Fruit fly (Drosophila melanogaster) whole organism, embryonic: ENCODE data around the gene CG14013.
A peak's percentile ranks its signal among the peaks of the same experiment; 100 is the strongest.

Experiments
- B-H1 ChIP-seq: fragments of 200-800 bp; sonication (Bioruptor generic); IDR thresholded peaks from 3 replicates; pipeline ENCODE4 v1.3.6; 2022; ENCODE audit warnings: missing biosample characterization, missing genetic modification characterization
- CG10959 ChIP-seq: fragments of 200-800 bp; sonication (Bioruptor generic); IDR thresholded peaks from 2 replicates; pipeline ENCODE4 v1.3.6; 2022; ENCODE audit warnings: missing biosample characterization, missing genetic modification characterization
- CG12071 ChIP-seq: fragments of 200-800 bp; sonication (Bioruptor generic); optimal IDR thresholded peaks from 3 replicates; lab custom pipeline; 2018; ENCODE audit warnings: missing biosample characterization, mild to moderate bottlenecking, missing genetic modification characterization
- CG13123 ChIP-seq: fragments of 200-800 bp; sonication (Bioruptor generic); optimal IDR thresholded peaks from 2 replicates; lab custom pipeline; 2016; ENCODE audit warnings: missing biosample characterization, missing genetic modification characterization
- CG13424 ChIP-seq: fragments of 200-800 bp; sonication (Bioruptor generic); optimal IDR thresholded peaks from 2 replicates; lab custom pipeline; 2019; ENCODE audit warnings: missing biosample characterization, mild to moderate bottlenecking, missing genetic modification characterization, moderate library complexity
- CG15514 ChIP-seq: fragments of 200-800 bp; sonication (Bioruptor generic); optimal IDR thresholded peaks from 3 replicates; lab custom pipeline; 2017; ENCODE audit warnings: missing biosample characterization, missing genetic modification characterization, mild to moderate bottlenecking, moderate library complexity, missing genetic modification reagents
- CG1603 ChIP-seq: fragments of 200-800 bp; sonication (Bioruptor generic); optimal IDR thresholded peaks from 2 replicates; lab custom pipeline; 2019; ENCODE audit warnings: missing biosample characterization, mild to moderate bottlenecking, missing genetic modification characterization, moderate library complexity
- CG16779 ChIP-seq: fragments of 200-800 bp; sonication (Bioruptor generic); IDR thresholded peaks from 2 replicates; pipeline ENCODE4 v1.3.6; 2022; ENCODE audit warnings: missing biosample characterization, missing genetic modification characterization
- CG1792 ChIP-seq: fragments of 200-800 bp; sonication (Bioruptor generic); optimal IDR thresholded peaks from 2 replicates; lab custom pipeline; 2016; ENCODE audit warnings: missing biosample characterization, missing genetic modification characterization
- CG1832 ChIP-seq: fragments of 200-800 bp; sonication (Bioruptor generic); optimal IDR thresholded peaks from 2 replicates; lab custom pipeline; 2017; ENCODE audit warnings: missing biosample characterization, mild to moderate bottlenecking, missing genetic modification characterization, inconsistent platforms
- CG18476 ChIP-seq: fragments of 200-800 bp; sonication (Bioruptor generic); optimal IDR thresholded peaks from 2 replicates; lab custom pipeline; 2016; ENCODE audit warnings: missing biosample characterization, mild to moderate bottlenecking, missing genetic modification characterization
- CG32532 ChIP-seq: fragments of 200-800 bp; sonication (Bioruptor generic); IDR thresholded peaks from 2 replicates; pipeline ENCODE4 v1.3.6; 2022; ENCODE audit warnings: missing biosample characterization, missing genetic modification characterization
- CG34224 ChIP-seq: fragments of 200-800 bp; sonication (Bioruptor generic); IDR thresholded peaks from 3 replicates; pipeline ENCODE4 v1.3.6; 2022; ENCODE audit warnings: missing biosample characterization, missing genetic modification characterization; ENCODE audit not compliant: partially characterized antibody
- CG4360 ChIP-seq: fragments of 200-800 bp; sonication (Bioruptor generic); IDR thresholded peaks from 2 replicates; pipeline ENCODE4 v1.3.6; 2022; ENCODE audit warnings: missing biosample characterization, missing genetic modification characterization
- CG6854 ChIP-seq: fragments of 200-800 bp; sonication (Bioruptor generic); optimal IDR thresholded peaks from 3 replicates; lab custom pipeline; 2017; ENCODE audit warnings: missing biosample characterization, mild to moderate bottlenecking, missing genetic modification characterization
- CG8924 ChIP-seq: fragments of 200-800 bp; optimal IDR thresholded peaks from 3 replicates; lab custom pipeline; 2019; ENCODE audit warnings: missing biosample characterization, mild to moderate bottlenecking, missing genetic modification characterization, moderate library complexity
- CG9797 ChIP-seq: fragments of 200-800 bp; sonication (Bioruptor generic); optimal IDR thresholded peaks from 3 replicates; lab custom pipeline; 2018; ENCODE audit warnings: missing biosample characterization, mild to moderate bottlenecking, missing genetic modification characterization
- Dp ChIP-seq: fragments of 200-800 bp; sonication (Bioruptor generic); optimal IDR thresholded peaks from 2 replicates; lab custom pipeline; 2018; ENCODE audit warnings: missing biosample characterization, mild to moderate bottlenecking, missing genetic modification characterization, moderate library complexity
- H2.0 ChIP-seq: fragments of 200-800 bp; sonication (Bioruptor generic); IDR thresholded peaks from 2 replicates; pipeline ENCODE4 v1.3.6; 2022; ENCODE audit warnings: missing biosample characterization, missing genetic modification characterization
- HLH4C ChIP-seq: fragments of 200-800 bp; sonication (Bioruptor generic); IDR thresholded peaks from 3 replicates; pipeline ENCODE4 v1.3.6; 2022; ENCODE audit warnings: missing biosample characterization, missing genetic modification characterization; ENCODE audit not compliant: partially characterized antibody
- Hr78 ChIP-seq, 2 experiments: fragments of 200-800 bp in 1 of 2; fragments of >200 bp in 1 of 2; sonication (Bioruptor generic) in 1 of 2; optimal IDR thresholded peaks; 2 replicates each; lab custom pipeline; 2017 to 2019; ENCODE audit warnings: missing biosample characterization in 2 of 2, missing genetic modification characterization in 2 of 2, mild to moderate bottlenecking in 1 of 2, moderate library complexity in 1 of 2
- MBD-R2 ChIP-seq: fragments of 200-800 bp; sonication (Bioruptor generic); IDR thresholded peaks from 2 replicates; pipeline ENCODE4 v1.3.6; 2022; ENCODE audit warnings: missing biosample characterization, missing genetic modification characterization
- Myb ChIP-seq: fragments of 200-800 bp; sonication (Bioruptor generic); optimal IDR thresholded peaks from 2 replicates; lab custom pipeline; 2016; ENCODE audit warnings: missing biosample characterization, missing genetic modification characterization
- Opbp ChIP-seq: fragments of 200-800 bp; sonication (Bioruptor generic); IDR thresholded peaks from 3 replicates; pipeline ENCODE4 v1.3.6; 2022; ENCODE audit warnings: missing biosample characterization, missing genetic modification characterization; ENCODE audit not compliant: partially characterized antibody
- Pdp1 ChIP-seq, 2 experiments: fragments of 200-800 bp; sonication (Bioruptor generic); optimal IDR thresholded peaks; 3 replicates each; lab custom pipeline; 2016; ENCODE audit warnings: missing biosample characterization in 2 of 2, missing genetic modification characterization in 2 of 2, mild to moderate bottlenecking in 1 of 2, moderate library complexity in 1 of 2
- Rx ChIP-seq: fragments of 200-800 bp; sonication (Bioruptor generic); IDR thresholded peaks from 2 replicates; pipeline ENCODE4 v1.3.6; 2022; ENCODE audit warnings: missing biosample characterization, missing genetic modification characterization
- YL-1 ChIP-seq: fragments of 200-800 bp; sonication (Bioruptor generic); optimal IDR thresholded peaks from 3 replicates; lab custom pipeline; 2017; ENCODE audit warnings: missing biosample characterization, mild to moderate bottlenecking, missing genetic modification characterization
- amos ChIP-seq: fragments of 200-800 bp; sonication (Bioruptor generic); IDR thresholded peaks from 2 replicates; pipeline ENCODE4 v1.3.6; 2022; ENCODE audit warnings: missing biosample characterization, missing genetic modification characterization; ENCODE audit not compliant: partially characterized antibody
- chinmo ChIP-seq: fragments of 200-800 bp; sonication (Bioruptor generic); IDR thresholded peaks from 4 replicates; pipeline ENCODE4 v1.3.6; 2022; ENCODE audit warnings: missing biosample characterization, missing genetic modification characterization; ENCODE audit not compliant: partially characterized antibody
- eve ChIP-seq, 2 experiments: fragments of >200 bp; optimal IDR thresholded peaks; 2 replicates each; lab custom pipeline; 2017; ENCODE audit warnings: missing biosample characterization in 2 of 2, missing genetic modification characterization in 2 of 2
- fu2 ChIP-seq: fragments of 200-800 bp; sonication (Bioruptor generic); optimal IDR thresholded peaks from 2 replicates; lab custom pipeline; 2016; ENCODE audit warnings: missing biosample characterization, missing genetic modification characterization
- hbn ChIP-seq: fragments of 200-800 bp; sonication (Bioruptor generic); IDR thresholded peaks from 2 replicates; pipeline ENCODE4 v1.3.6; 2022; ENCODE audit warnings: missing biosample characterization, missing genetic modification characterization; ENCODE audit not compliant: partially characterized antibody
- inv ChIP-seq: fragments of 200-800 bp; sonication (Bioruptor generic); IDR thresholded peaks from 2 replicates; pipeline ENCODE4 v1.3.6; 2022; ENCODE audit warnings: missing biosample characterization, missing genetic modification characterization; ENCODE audit not compliant: partially characterized antibody
- ken ChIP-seq: fragments of 200-800 bp; sonication (Bioruptor generic); IDR thresholded peaks from 3 replicates; pipeline ENCODE4 v1.3.6; 2022; ENCODE audit warnings: missing biosample characterization, missing genetic modification characterization
- knrl ChIP-seq: fragments of 200-800 bp; sonication (Bioruptor generic); IDR thresholded peaks from 3 replicates; pipeline ENCODE4 v1.3.6; 2022; ENCODE audit warnings: missing biosample characterization, missing genetic modification characterization; ENCODE audit not compliant: partially characterized antibody
- pfk ChIP-seq: fragments of 200-800 bp; sonication (Bioruptor generic); optimal IDR thresholded peaks from 2 replicates; lab custom pipeline; 2018; ENCODE audit warnings: missing biosample characterization, mild to moderate bottlenecking, missing genetic modification characterization, moderate library complexity
- psq ChIP-seq: fragments of 200-800 bp; sonication (Bioruptor generic); optimal IDR thresholded peaks from 2 replicates; lab custom pipeline; 2017; ENCODE audit warnings: missing biosample characterization, missing genetic modification characterization
- pzg ChIP-seq: fragments of 200-800 bp; sonication (Bioruptor generic); optimal IDR thresholded peaks from 3 replicates; lab custom pipeline; 2018; ENCODE audit warnings: missing biosample characterization, mild to moderate bottlenecking, missing genetic modification characterization, moderate library complexity
- sens ChIP-seq: fragments of 200-800 bp; sonication (Bioruptor generic); peaks from one replicate; lab custom pipeline; 2016; ENCODE audit warnings: missing biosample characterization, missing genetic modification characterization
- sna ChIP-seq: fragments of 200-800 bp; sonication (Bioruptor generic); IDR thresholded peaks from 2 replicates; pipeline ENCODE4 v1.3.6; 2022; ENCODE audit warnings: missing biosample characterization, missing genetic modification characterization; ENCODE audit not compliant: partially characterized antibody
- stwl ChIP-seq: fragments of 200-800 bp; sonication (Bioruptor generic); optimal IDR thresholded peaks from 3 replicates; lab custom pipeline; 2018; ENCODE audit warnings: missing biosample characterization, mild to moderate bottlenecking, missing genetic modification characterization, moderate library complexity
- tna ChIP-seq: fragments of 200-800 bp; sonication (Bioruptor generic); IDR thresholded peaks from 2 replicates; pipeline ENCODE4 v1.3.6; 2022; ENCODE audit warnings: missing biosample characterization, missing genetic modification characterization; ENCODE audit not compliant: partially characterized antibody
- twi ChIP-seq: fragments of 200-800 bp; optimal IDR thresholded peaks from 2 replicates; lab custom pipeline; 2019; ENCODE audit warnings: missing biosample characterization, mild to moderate bottlenecking, missing genetic modification characterization, moderate library complexity
- unc-4 ChIP-seq: fragments of 200-800 bp; sonication (Bioruptor generic); IDR thresholded peaks from 2 replicates; pipeline ENCODE4 v1.3.6; 2022; ENCODE audit warnings: missing biosample characterization, missing genetic modification characterization; ENCODE audit not compliant: partially characterized antibody
- vvl ChIP-seq: fragments of 200-800 bp; sonication (Bioruptor generic); IDR thresholded peaks from 2 replicates; pipeline ENCODE4 v1.3.6; 2022; ENCODE audit warnings: missing biosample characterization, missing genetic modification characterization
- wek ChIP-seq: fragments of 200-800 bp; sonication (Bioruptor generic); optimal IDR thresholded peaks from 3 replicates; lab custom pipeline; 2018; ENCODE audit warnings: missing biosample characterization, mild to moderate bottlenecking, missing genetic modification characterization, moderate library complexity
- zen2 ChIP-seq: fragments of 200-800 bp; sonication (Bioruptor generic); IDR thresholded peaks from 3 replicates; pipeline ENCODE4 v1.3.6; 2022; ENCODE audit warnings: missing biosample characterization, missing genetic modification characterization; ENCODE audit not compliant: partially characterized antibody

The CG14013 gene

dm6 chr2L:5532061-5532460 lies 21.6 kb downstream of the CG14013 start, which contains the start of gene Coq6 (continued):
- peak in 1 of 2 experiments; percentile 58 for TF ChIP-seq Pdp1 (GFP tag; optimal IDR thresholded peaks at IDR 0.05; lab: Kevin White, UChicago)

dm6 chr2L:5527861-5528260 lies 25.8 kb downstream of the CG14013 start, which contains the start of gene CG31915:
CG31915 (plus strand) TSS chr2L:5528123.
- TF ChIP-seq hbn = peak; percentile 51
- TF ChIP-seq zen2 (GFP tag; lab: Robert Waterston, UW) = peak; percentile 61; the same call in 2 of the 3 replicates
- peak; percentile 27 for TF ChIP-seq sens (GFP tag; lab: Kevin White, UChicago)
- TF ChIP-seq CG1832 (GFP tag; lab: Kevin White, UChicago) = no peak
- TF ChIP-seq CG1792 (GFP tag; lab: Kevin White, UChicago) = no peak
- no peak for TF ChIP-seq fu2 (GFP tag; lab: Kevin White, UChicago)
- no peak for TF ChIP-seq CG12071 (GFP tag; lab: Kevin White, UChicago)
- TF ChIP-seq YL-1 = peak; percentile 21
- no peak for TF ChIP-seq CG18476
- peak; percentile 25; the same call in 1 of the 2 replicates for TF ChIP-seq unc-4 (GFP tag; lab: Robert Waterston, UW)
- no peak for TF ChIP-seq CG9797 (GFP tag; lab: Kevin White, UChicago)
- peak; percentile 82 for TF ChIP-seq MBD-R2 (GFP tag; lab: Robert Waterston, UW)
- no peak for TF ChIP-seq B-H1
- TF ChIP-seq ken = no peak
- no peak for TF ChIP-seq CG13424 (tag; lab: Kevin White, UChicago)
- peak; percentile 8 for TF ChIP-seq twi
- peak in 1 of 2 experiments; percentile 81 for TF ChIP-seq Hr78 (GFP tag; optimal IDR thresholded peaks at IDR 0.05; lab: Kevin White, UChicago)
- TF ChIP-seq Rx (GFP tag; lab: Robert Waterston, UW) = no peak
- peak; percentile 87 for TF ChIP-seq HLH4C (GFP tag; lab: Robert Waterston, UW)
- no peak for TF ChIP-seq CG13123 (GFP tag; lab: Kevin White, UChicago)
- TF ChIP-seq CG32532 (GFP tag; lab: Robert Waterston, UW) = no peak
- no peak for TF ChIP-seq CG4360 (GFP tag; lab: Robert Waterston, UW)
- no peak for TF ChIP-seq wek (GFP tag; lab: Kevin White, UChicago)
- TF ChIP-seq CG8924 (tag; lab: Kevin White, UChicago) = no peak
- no peak for TF ChIP-seq CG16779 (GFP tag; lab: Robert Waterston, UW)
- no peak for TF ChIP-seq CG1603 (tag; lab: Kevin White, UChicago)
- TF ChIP-seq CG6854 (GFP tag; lab: Kevin White, UChicago) = peak; percentile 77
- TF ChIP-seq sna (GFP tag; lab: Robert Waterston, UW) = 0 out of 2 replicates have a peak, but pooled peaks have one; percentile 39
- TF ChIP-seq knrl (GFP tag; lab: Robert Waterston, UW) = peak; percentile 51; the same call in 1 of the 3 replicates
- no peak for TF ChIP-seq CG10959 (GFP tag; lab: Robert Waterston, UW)
- no peak for TF ChIP-seq pfk
- peak; percentile 75 for TF ChIP-seq Opbp (GFP tag; lab: Robert Waterston, UW)
- peak; percentile 87 for TF ChIP-seq Dp (GFP tag; lab: Kevin White, UChicago)
- TF ChIP-seq tna (GFP tag; lab: Robert Waterston, UW) = peak; percentile 85
- TF ChIP-seq Myb (GFP tag; lab: Kevin White, UChicago) = peak; percentile 64
- peak; percentile 91 for TF ChIP-seq chinmo (GFP tag; lab: Robert Waterston, UW)
- peak; percentile 41 for TF ChIP-seq inv (GFP tag; lab: Robert Waterston, UW)
- no peak for TF ChIP-seq eve (GFP tag; optimal IDR thresholded peaks at IDR 0.05; lab: Kevin White, UChicago)
- TF ChIP-seq CG15514 (GFP tag; lab: Kevin White, UChicago) = peak; percentile 29
- no peak for TF ChIP-seq H2.0 (GFP tag; lab: Robert Waterston, UW)
- TF ChIP-seq stwl (tag; lab: Kevin White, UChicago) = peak; percentile 72
- peak; percentile 37 for TF ChIP-seq pzg
- peak; percentile 62; the same call in 2 of the 3 replicates for TF ChIP-seq CG34224
- peak; percentile 61; the same call in 1 of the 2 replicates for TF ChIP-seq amos (GFP tag; lab: Robert Waterston, UW)
- TF ChIP-seq vvl (GFP tag; lab: Robert Waterston, UW) = no peak
- TF ChIP-seq psq = no peak
